Worm (Caenorhabditis elegans): Measurements from ENCODE around the gene snf-7.

ce11 chrIII:13030551-13030950 lies 25.3 kb downstream of the snf-7 start, which contains the start of gene F14F7.7:
- TF ChIP-seq skn-1 (tag; optimal IDR thresholded peaks at IDR 0.05) (no peak), pha-4 (tag; optimal IDR thresholded peaks at IDR 0.05) (no peak), snpc-4 (tag; optimal IDR thresholded peaks at IDR 0.05) (no peak), unc-62 (GFP tag; optimal IDR thresholded peaks at IDR 0.05) (no peak), nhr-237 (tag; optimal IDR thresholded peaks at IDR 0.05) (no peak), ZK546.5 (tag; optimal IDR thresholded peaks at IDR 0.05) (no peak), nhr-25 (tag; optimal IDR thresholded peaks at IDR 0.05) (no peak), nhr-77 (tag; optimal IDR thresholded peaks at IDR 0.05) (no peak)
